Worm (Caenorhabditis elegans) whole organism, L2 larva: ENCODE measurements around the gene F58H1.8.

Source experiments
- ZK546.5 ChIP-seq: sonication (generic microtip); optimal IDR thresholded peaks from 2 replicates; lab custom pipeline; 2017; ENCODE audit warnings: missing biosample characterization, missing genetic modification characterization
- ceh-82 ChIP-seq: fragments of 150-350 bp; optimal IDR thresholded peaks from 2 replicates; lab custom pipeline; 2014; ENCODE audit warnings: missing biosample characterization, missing genetic modification characterization
- nhr-23 ChIP-seq: fragments of 150-350 bp; optimal IDR thresholded peaks from 2 replicates; lab custom pipeline; 2014; ENCODE audit warnings: missing biosample characterization, missing genetic modification reagents, missing genetic modification characterization
- nhr-25 ChIP-seq: fragments of 150-350 bp; sonication (generic microtip); optimal IDR thresholded peaks from 3 replicates; lab custom pipeline; 2014; ENCODE audit warnings: missing biosample characterization, missing genetic modification characterization
- snpc-4 ChIP-seq: fragments of 150-350 bp; optimal IDR thresholded peaks from 2 replicates; lab custom pipeline; 2014; ENCODE audit warnings: missing biosample characterization, missing genetic modification characterization
- unc-62 ChIP-seq: fragments of 150-350 bp; optimal IDR thresholded peaks from 2 replicates; lab custom pipeline; 2014; ENCODE audit warnings: missing biosample characterization, missing genetic modification reagents, missing genetic modification characterization
- ztf-11 ChIP-seq: sonication (generic microtip); optimal IDR thresholded peaks from 2 replicates; lab custom pipeline; 2017; ENCODE audit warnings: missing biosample characterization, missing genetic modification characterization

- TF ChIP-seq snpc-4 (tag; lab: Kevin White, UChicago) (no peak), unc-62 (GFP tag; lab: Kevin White, UChicago) (no peak), ZK546.5 (tag; lab: Kevin White, UChicago) (no peak), nhr-23 (tag; lab: Kevin White, UChicago) (no peak), ceh-82 (tag; lab: Kevin White, UChicago) (no peak), ztf-11 (tag; lab: Kevin White, UChicago) (no peak), nhr-25 (no peak)
These were observed 25.3 kb downstream of the F58H1.8 start for ce11 chrV:11960084-11960830.
